Worm (Caenorhabditis elegans) whole organism, young adult: ENCODE results near the gene lin-9.

Source experiments
- B0019.2 ChIP-seq: fragments of 200-800 bp; sonication (Bioruptor generic); conservative IDR thresholded peaks from 2 replicates; pipeline ENCODE4 v1.3.6; 2022; ENCODE audit warnings: missing genetic modification reagents, missing genetic modification characterization, missing compliant biosample characterization
- F22D6.2 ChIP-seq: sonication (generic microtip); optimal IDR thresholded peaks from 2 replicates; lab custom pipeline; 2016; ENCODE audit warnings: mild to moderate bottlenecking, missing genetic modification characterization, missing compliant biosample characterization
- F37B4.10 ChIP-seq: fragments of 200-800 bp; sonication (Bioruptor generic); IDR thresholded peaks from 2 replicates; pipeline ENCODE4 v1.3.6; 2022; ENCODE audit warnings: missing genetic modification characterization, missing compliant biosample characterization
- T26A5.8 ChIP-seq: sonication (generic microtip); optimal IDR thresholded peaks from 2 replicates; lab custom pipeline; 2016; ENCODE audit warnings: missing genetic modification characterization, missing compliant biosample characterization
- ama-1 ChIP-seq, 3 experiments: fragments of 150-350 bp in 1 of 3; sonication (generic microtip) in 2 of 3; optimal IDR thresholded peaks; 2 replicates each; lab custom pipeline; 2014 to 2018; ENCODE audit warnings: missing biosample characterization in 2 of 3, missing genetic modification characterization in 2 of 3, missing genetic modification reagents in 2 of 3
- aptf-2 ChIP-seq: fragments of 200-800 bp; sonication (Bioruptor generic); conservative IDR thresholded peaks from 2 replicates; pipeline ENCODE4 v1.3.6; 2022; ENCODE audit warnings: missing genetic modification reagents, missing genetic modification characterization, missing compliant biosample characterization
- bed-2 ChIP-seq: fragments of 200-800 bp; sonication (Bioruptor generic); IDR thresholded peaks from 2 replicates; pipeline ENCODE4 v1.3.6; 2022; ENCODE audit warnings: missing genetic modification reagents, missing genetic modification characterization, missing compliant biosample characterization
- ccch-3 ChIP-seq: fragments of 200-800 bp; sonication (Bioruptor generic); optimal IDR thresholded peaks from 2 replicates; lab custom pipeline; 2018; ENCODE audit warnings: mild to moderate bottlenecking, missing genetic modification characterization, missing compliant biosample characterization
- ceh-27 ChIP-seq: fragments of 200-800 bp; sonication (Bioruptor generic); optimal IDR thresholded peaks from 2 replicates; lab custom pipeline; 2018; ENCODE audit warnings: mild to moderate bottlenecking, missing genetic modification characterization, moderate library complexity, missing compliant biosample characterization
- ceh-40 ChIP-seq: fragments of 200-800 bp; sonication (Bioruptor generic); IDR thresholded peaks from 2 replicates; pipeline ENCODE4 v1.3.6; 2022; ENCODE audit warnings: missing genetic modification characterization, missing compliant biosample characterization
- die-1 ChIP-seq: sonication (generic microtip); optimal IDR thresholded peaks from 2 replicates; lab custom pipeline; 2016; ENCODE audit warnings: missing genotype, mild to moderate bottlenecking, missing genetic modification characterization, missing compliant biosample characterization
- dox-1 ChIP-seq: fragments of 200-800 bp; sonication (Bioruptor generic); IDR thresholded peaks from 2 replicates; pipeline ENCODE4 v1.3.6; 2022; ENCODE audit warnings: missing genetic modification reagents, missing genetic modification characterization, missing compliant biosample characterization
- efl-1 ChIP-seq: fragments of 150-350 bp; optimal IDR thresholded peaks from 2 replicates; lab custom pipeline; 2014; ENCODE audit warnings: missing biosample characterization, missing genetic modification reagents, missing genetic modification characterization
- egl-18 ChIP-seq: fragments of 200-800 bp; sonication (Bioruptor generic); IDR thresholded peaks from 2 replicates; pipeline ENCODE4 v1.3.6; 2022; ENCODE audit warnings: missing genetic modification reagents, missing genetic modification characterization, missing compliant biosample characterization
- egl-44 ChIP-seq: fragments of 200-800 bp; sonication (Bioruptor generic); IDR thresholded peaks from 2 replicates; pipeline ENCODE4 v1.3.6; 2022; ENCODE audit warnings: missing genetic modification reagents, missing genetic modification characterization, missing compliant biosample characterization
- egrh-3 ChIP-seq: fragments of 200-800 bp; sonication (Bioruptor generic); IDR thresholded peaks from 2 replicates; pipeline ENCODE4 v1.3.6; 2022; ENCODE audit warnings: missing genetic modification reagents, missing genetic modification characterization, missing compliant biosample characterization
- ets-4 ChIP-seq: fragments of 200-800 bp; sonication (Bioruptor generic); optimal IDR thresholded peaks from 2 replicates; lab custom pipeline; 2018; ENCODE audit warnings: mild to moderate bottlenecking, missing genetic modification characterization, missing compliant biosample characterization
- him-1 ChIP-seq: sonication (generic microtip); optimal IDR thresholded peaks from 2 replicates; lab custom pipeline; 2016; ENCODE audit warnings: missing genotype, missing genetic modification reagents, missing genetic modification characterization, missing compliant biosample characterization
- let-526 ChIP-seq: fragments of 200-800 bp; sonication (Bioruptor generic); IDR thresholded peaks from 2 replicates; pipeline ENCODE4 v1.3.6; 2022; ENCODE audit warnings: missing genetic modification reagents, missing genetic modification characterization, missing compliant biosample characterization
- lsl-1 ChIP-seq: fragments of 200-800 bp; sonication (Bioruptor generic); optimal IDR thresholded peaks from 2 replicates; lab custom pipeline; 2018; ENCODE audit warnings: mild to moderate bottlenecking, missing genetic modification characterization, moderate library complexity, missing compliant biosample characterization
- madf-6 ChIP-seq: fragments of 200-800 bp; sonication (Bioruptor generic); IDR thresholded peaks from 2 replicates; pipeline ENCODE4 v1.3.6; 2022; ENCODE audit warnings: missing genetic modification reagents, missing genetic modification characterization, missing compliant biosample characterization
- madf-8 ChIP-seq: fragments of 200-800 bp; sonication (Bioruptor generic); conservative IDR thresholded peaks from 2 replicates; pipeline ENCODE4 v1.3.6; 2022; ENCODE audit warnings: missing genetic modification reagents, missing genetic modification characterization, missing compliant biosample characterization
- mcd-1 ChIP-seq: fragments of 200-800 bp; sonication (Bioruptor generic); IDR thresholded peaks from 2 replicates; pipeline ENCODE4 v1.3.6; 2022; ENCODE audit warnings: missing genetic modification reagents, missing genetic modification characterization, missing compliant biosample characterization
- mes-4 ChIP-seq: sonication (generic microtip); optimal IDR thresholded peaks from 2 replicates; lab custom pipeline; 2016; ENCODE audit warnings: missing genotype, missing genetic modification characterization, missing compliant biosample characterization
- mxl-1 ChIP-seq: sonication (generic microtip); optimal IDR thresholded peaks from 2 replicates; lab custom pipeline; 2016; ENCODE audit warnings: missing genetic modification characterization, missing compliant biosample characterization
- nfya-2 ChIP-seq: fragments of 200-800 bp; sonication (Bioruptor generic); IDR thresholded peaks from 2 replicates; pipeline ENCODE4 v1.3.6; 2022; ENCODE audit warnings: missing genetic modification reagents, missing genetic modification characterization, missing compliant biosample characterization
- nfyb-1 ChIP-seq: fragments of 200-800 bp; sonication (Bioruptor generic); IDR thresholded peaks from 2 replicates; pipeline ENCODE4 v1.3.6; 2022; ENCODE audit warnings: missing genetic modification reagents, missing genetic modification characterization, missing compliant biosample characterization
- nhr-90 ChIP-seq: sonication (generic microtip); optimal IDR thresholded peaks from 2 replicates; lab custom pipeline; 2016; ENCODE audit warnings: missing genotype, mild to moderate bottlenecking, missing genetic modification characterization, missing compliant biosample characterization
- pbrm-1 ChIP-seq: fragments of 200-800 bp; sonication (Bioruptor generic); IDR thresholded peaks from 2 replicates; pipeline ENCODE4 v1.3.6; 2022; ENCODE audit warnings: missing genetic modification reagents, missing genetic modification characterization, missing compliant biosample characterization
- rcor-1 ChIP-seq: fragments of 200-800 bp; sonication (Bioruptor generic); IDR thresholded peaks from 2 replicates; pipeline ENCODE4 v1.3.6; 2022; ENCODE audit warnings: missing genetic modification reagents, missing genetic modification characterization, missing compliant biosample characterization
- repo-1 ChIP-seq: sonication (generic microtip); optimal IDR thresholded peaks from 2 replicates; lab custom pipeline; 2017; ENCODE audit warnings: mild to moderate bottlenecking, missing genetic modification characterization, missing compliant biosample characterization
- snpc-1.3 ChIP-seq: sonication (generic microtip); optimal IDR thresholded peaks from 2 replicates; lab custom pipeline; 2017; ENCODE audit warnings: missing genetic modification characterization, mild to moderate bottlenecking, missing compliant biosample characterization, antibody characterized with exemption, moderate library complexity, missing genotype, missing genetic modification reagents; ENCODE audit not compliant: insufficient read depth
- snpc-3.4 ChIP-seq: sonication (generic microtip); optimal IDR thresholded peaks from 2 replicates; lab custom pipeline; 2017; ENCODE audit warnings: missing genetic modification characterization, mild to moderate bottlenecking, missing compliant biosample characterization, antibody characterized with exemption, moderate library complexity, missing genotype, missing genetic modification reagents
- sptf-2 ChIP-seq: fragments of 200-800 bp; sonication (Bioruptor generic); optimal IDR thresholded peaks from 2 replicates; lab custom pipeline; 2018; ENCODE audit warnings: mild to moderate bottlenecking, missing genetic modification characterization, missing compliant biosample characterization
- tbp1 ChIP-seq: fragments of 200-800 bp; sonication (Bioruptor generic); optimal IDR thresholded peaks from 2 replicates; lab custom pipeline; 2018; ENCODE audit warnings: mild to moderate bottlenecking, missing genetic modification characterization, missing compliant biosample characterization
- zfh-2 ChIP-seq: fragments of 200-800 bp; sonication (Bioruptor generic); conservative IDR thresholded peaks from 2 replicates; pipeline ENCODE4 v1.3.6; 2022; ENCODE audit warnings: missing genetic modification reagents, missing genetic modification characterization, missing compliant biosample characterization
- ztf-22 ChIP-seq: fragments of 200-800 bp; sonication (Bioruptor generic); optimal IDR thresholded peaks from 2 replicates; lab custom pipeline; 2018; ENCODE audit warnings: mild to moderate bottlenecking, missing genetic modification characterization, moderate library complexity, missing compliant biosample characterization
- ztf-3 ChIP-seq: fragments of 200-800 bp; sonication (Bioruptor generic); optimal IDR thresholded peaks from 2 replicates; lab custom pipeline; 2018; ENCODE audit warnings: mild to moderate bottlenecking, missing genetic modification characterization, missing compliant biosample characterization

Gene lin-9

ce11 chrIII:8904044-8904443, at the start of gene lin-9 (continued):
- TF ChIP-seq snpc-3.4 (tag; lab: Kevin White, UChicago) (peak; percentile 90), pbrm-1 (peak; percentile 96), him-1 (tag; lab: Kevin White, UChicago) (peak; percentile 59), ceh-27 (GFP tag; lab: Kevin White, UChicago) (peak; percentile 96), T26A5.8 (tag; lab: Kevin White, UChicago) (no peak), ceh-40 (0 out of 2 replicates have a peak, but pooled peaks have one; percentile 14), F37B4.10 (peak; percentile 91; the same call in 1 of the 2 replicates), snpc-1.3 (tag; lab: Kevin White, UChicago) (peak; percentile 54), madf-6 (GFP tag; lab: Robert Waterston, UW) (peak; percentile 99), mes-4 (tag; lab: Kevin White, UChicago) (no peak), nhr-90 (tag; lab: Kevin White, UChicago) (peak; percentile 33), efl-1 (GFP tag; lab: Kevin White, UChicago) (peak; percentile 98), F22D6.2 (tag; lab: Kevin White, UChicago) (peak; percentile 79), ets-4 (GFP tag; lab: Kevin White, UChicago) (peak; percentile 39), lsl-1 (peak; percentile 97), zfh-2 (GFP tag; lab: Robert Waterston, UW) (peak; percentile 98), aptf-2 (GFP tag; lab: Robert Waterston, UW) (peak; percentile 84), egl-44 (GFP tag; lab: Robert Waterston, UW) (peak; percentile 41; the same call in 1 of the 2 replicates), tbp1 (peak; percentile 75), dox-1 (peak; percentile 99), madf-8 (peak; percentile 98), let-526 (0 out of 2 replicates have a peak, but pooled peaks have one; percentile 65), bed-2 (GFP tag; lab: Robert Waterston, UW) (peak; percentile 91), B0019.2 (GFP tag; lab: Robert Waterston, UW) (peak; percentile 89), sptf-2 (GFP tag; lab: Kevin White, UChicago) (no peak), repo-1 (peak; percentile 97), nfya-2 (0 out of 2 replicates have a peak, but pooled peaks have one; percentile 89), ztf-3 (peak; percentile 70)

- TF ChIP-seq egl-44 (GFP tag; lab: Robert Waterston, UW) (no peak), him-1 (tag; lab: Kevin White, UChicago) (no peak), B0019.2 (GFP tag; lab: Robert Waterston, UW) (no peak), ztf-3 (no peak), dox-1 (no peak), mcd-1 (GFP tag; lab: Robert Waterston, UW) (no peak), die-1 (tag; lab: Kevin White, UChicago) (no peak), rcor-1 (no peak), mxl-1 (tag; lab: Kevin White, UChicago) (no peak), ztf-22 (GFP tag; lab: Kevin White, UChicago) (no peak), ccch-3 (GFP tag; lab: Kevin White, UChicago) (no peak), egrh-3 (no peak), egl-18 (GFP tag; lab: Robert Waterston, UW) (no peak), nfyb-1 (GFP tag; lab: Robert Waterston, UW) (no peak), ama-1 (optimal IDR thresholded peaks at IDR 0.05; lab: Kevin White, UChicago) (no peak), ama-1 (GFP tag; optimal IDR thresholded peaks at IDR 0.05; lab: Kevin White, UChicago) (no peak)
Observed at ce11 chrIII:8949147-8949546, 45.2 kb upstream of the lin-9 start.
